Fruit fly (Drosophila melanogaster) whole organism, embryonic: ENCODE results near the gene CG13481.

ENCODE experiments used
- Dll ChIP-seq: fragments of 200-800 bp; sonication (Bioruptor generic); IDR thresholded peaks from 4 replicates; pipeline ENCODE4 v1.3.6; 2022; ENCODE audit warnings: missing biosample characterization, missing genetic modification characterization; ENCODE audit not compliant: partially characterized antibody
- mam ChIP-seq: fragments of 200-800 bp; sonication (Bioruptor generic); optimal IDR thresholded peaks from 3 replicates; lab custom pipeline; 2016; ENCODE audit warnings: missing biosample characterization, missing genetic modification characterization

dm6 chr3L:14356507-14357291 is 12.8 kb downstream of the CG13481 start:
- TF ChIP-seq Dll (no peak), mam (GFP tag; lab: Kevin White, UChicago) (no peak)
